Worm (Caenorhabditis elegans) whole organism, L4 larva: Measurements from ENCODE around the gene K11G12.6.

Experiments used
- nhr-11 ChIP-seq: fragments of 150-350 bp; optimal IDR thresholded peaks from 2 replicates; lab custom pipeline; 2014; ENCODE audit warnings: missing biosample characterization, missing genetic modification characterization
- nhr-76 ChIP-seq: fragments of 150-350 bp; optimal IDR thresholded peaks from 2 replicates; lab custom pipeline; 2014; ENCODE audit warnings: missing biosample characterization, missing genetic modification characterization
- unc-62 ChIP-seq, 3 experiments: fragments of 150-350 bp in 1 of 3; sonication (generic microtip); optimal IDR thresholded peaks in 2 of 3; peaks in 1 of 3; 1 replicate in 1 of 3; 2 replicates in 2 of 3; lab custom pipeline; 2014 to 2017; ENCODE audit warnings: missing biosample characterization in 3 of 3, missing genetic modification characterization in 3 of 3, missing genetic modification reagents in 3 of 3, missing genotype in 1 of 3

DNA sequence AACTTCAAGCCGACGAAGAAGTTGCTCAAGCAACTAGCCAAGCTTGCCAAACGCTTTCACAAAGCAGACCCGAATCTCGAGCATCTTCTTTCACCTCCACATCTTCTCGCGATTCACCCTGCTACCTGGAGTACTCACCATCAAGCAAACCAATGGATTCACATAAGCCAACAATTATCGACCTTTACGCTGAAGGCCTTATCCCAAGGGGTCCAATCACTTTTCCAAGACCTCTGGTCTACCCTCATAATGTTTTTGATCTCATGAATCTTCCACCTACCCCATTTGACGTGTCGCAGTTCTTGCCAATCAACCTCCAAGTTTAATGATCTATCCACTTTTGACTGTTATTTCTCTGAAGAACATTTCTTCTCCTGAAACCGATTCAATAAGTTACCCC, 13.9 kb upstream of the K11G12.6 start:
- TF ChIP-seq unc-62 (GFP tag; optimal IDR thresholded peaks at IDR 0.05 in 1 of 2; lab: Kevin White, UChicago) (no peak), unc-62 (tag; optimal IDR thresholded peaks at IDR 0.05; lab: Kevin White, UChicago) (no peak), nhr-11 (no peak), nhr-76 (no peak)
